Worm (Caenorhabditis elegans) whole organism, L2 larva: ENCODE measurements around the gene F12A10.1.

Experiments
- ama-1 ChIP-seq: fragments of 150-350 bp; optimal IDR thresholded peaks from 2 replicates; lab custom pipeline; 2018; ENCODE audit warnings: inconsistent platforms
- elt-3 ChIP-seq: sonication (generic microtip); optimal IDR thresholded peaks from 2 replicates; lab custom pipeline; 2017; ENCODE audit warnings: missing biosample characterization, missing genetic modification characterization
- ztf-11 ChIP-seq: sonication (generic microtip); optimal IDR thresholded peaks from 2 replicates; lab custom pipeline; 2017; ENCODE audit warnings: missing biosample characterization, missing genetic modification characterization

DNA sequence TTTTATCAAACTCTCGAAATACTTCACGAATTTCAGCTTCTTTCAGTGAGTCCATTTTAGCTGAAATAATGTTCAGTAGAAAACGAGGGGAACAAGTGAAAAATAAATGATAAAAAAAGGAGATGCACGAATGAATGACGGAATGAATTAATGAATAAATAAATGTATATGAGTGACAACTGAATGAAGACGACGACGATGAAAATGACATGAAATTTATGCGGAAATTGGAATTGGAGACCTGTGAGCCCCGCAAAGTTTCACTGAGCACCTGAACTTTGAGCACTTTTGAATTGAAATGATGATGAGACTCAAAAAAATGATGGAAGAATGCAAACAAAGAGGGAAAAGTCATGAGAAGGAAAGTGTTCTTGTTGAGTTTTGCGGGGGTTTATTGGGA is 14.4 kb upstream of the F12A10.1 start, which contains the start of gene cal-8:
- TF ChIP-seq ama-1 (lab: Kevin White, UChicago) (no peak), elt-3 (no peak), ztf-11 (no peak)
